Fruit fly (Drosophila melanogaster) whole organism, embryonic: ENCODE measurements around the gene CG13247.

Source experiments
- ATbp ChIP-seq: fragments of 200-800 bp; sonication (Bioruptor generic); optimal IDR thresholded peaks from 2 replicates; lab custom pipeline; 2017; ENCODE audit warnings: missing biosample characterization, mild to moderate bottlenecking, missing genetic modification characterization, missing genetic modification reagents
- Ada2b ChIP-seq: fragments of 200-800 bp; sonication (Bioruptor generic); IDR thresholded peaks from 2 replicates; pipeline ENCODE4 v1.3.6; 2022; ENCODE audit warnings: missing biosample characterization, missing genetic modification characterization
- Antp ChIP-seq: fragments of 200-800 bp; sonication (Bioruptor generic); optimal IDR thresholded peaks from 3 replicates; lab custom pipeline; 2016; ENCODE audit warnings: missing biosample characterization, missing genetic modification characterization
- Bdp1 ChIP-seq: fragments of 200-800 bp; sonication (Bioruptor generic); optimal IDR thresholded peaks from 3 replicates; lab custom pipeline; 2016; ENCODE audit warnings: missing biosample characterization, missing genetic modification characterization
- CG1024 ChIP-seq: fragments of 200-800 bp; sonication (Bioruptor generic); IDR thresholded peaks from 2 replicates; pipeline ENCODE4 v1.3.6; 2022; ENCODE audit warnings: missing biosample characterization, missing genetic modification characterization
- CG11504 ChIP-seq: fragments of 200-800 bp; sonication (Bioruptor generic); optimal IDR thresholded peaks from 3 replicates; lab custom pipeline; 2019; ENCODE audit warnings: missing biosample characterization, mild to moderate bottlenecking, missing genetic modification characterization, moderate library complexity
- CG11560 ChIP-seq: fragments of 200-800 bp; sonication (Bioruptor generic); IDR thresholded peaks from 3 replicates; pipeline ENCODE4 v1.3.6; 2022; ENCODE audit warnings: missing biosample characterization, missing genetic modification characterization
- CG11723 ChIP-seq: fragments of 200-800 bp; sonication (Bioruptor generic); optimal IDR thresholded peaks from 2 replicates; lab custom pipeline; 2017; ENCODE audit warnings: missing biosample characterization, mild to moderate bottlenecking, missing genetic modification characterization
- CG12299 ChIP-seq: fragments of 200-800 bp; sonication (Bioruptor generic); optimal IDR thresholded peaks from 2 replicates; lab custom pipeline; 2018; ENCODE audit warnings: missing biosample characterization, mild to moderate bottlenecking, missing genetic modification characterization
- CG14050 ChIP-seq: fragments of 200-800 bp; sonication (Bioruptor generic); IDR thresholded peaks from 3 replicates; pipeline ENCODE4 v1.3.6; 2022; ENCODE audit warnings: missing biosample characterization, missing genetic modification characterization
- CG15269 ChIP-seq: fragments of 200-800 bp; sonication (Bioruptor generic); optimal IDR thresholded peaks from 2 replicates; lab custom pipeline; 2018; ENCODE audit warnings: missing biosample characterization, mild to moderate bottlenecking, missing genetic modification characterization, moderate library complexity
- CG17359 ChIP-seq: fragments of 200-800 bp; sonication (Bioruptor generic); optimal IDR thresholded peaks from 3 replicates; lab custom pipeline; 2018; ENCODE audit warnings: missing biosample characterization, mild to moderate bottlenecking, missing genetic modification characterization, moderate library complexity
- CG18599 ChIP-seq: fragments of 200-800 bp; sonication (Bioruptor generic); optimal IDR thresholded peaks from 3 replicates; lab custom pipeline; 2017; ENCODE audit warnings: missing biosample characterization, missing genetic modification characterization, mild to moderate bottlenecking, moderate library complexity, missing genetic modification reagents
- CG18619 ChIP-seq: fragments of 200-800 bp; sonication (Bioruptor generic); optimal IDR thresholded peaks from 3 replicates; lab custom pipeline; 2017; ENCODE audit warnings: missing biosample characterization, mild to moderate bottlenecking, missing genetic modification characterization
- CG2120 ChIP-seq: fragments of 200-800 bp; sonication (Bioruptor generic); optimal IDR thresholded peaks from 3 replicates; lab custom pipeline; 2016; ENCODE audit warnings: missing biosample characterization, missing genetic modification characterization
- CG2129 ChIP-seq: fragments of 200-800 bp; sonication (Bioruptor generic); IDR thresholded peaks from 2 replicates; pipeline ENCODE4 v1.3.6; 2022; ENCODE audit warnings: missing biosample characterization, missing genetic modification characterization; ENCODE audit not compliant: partially characterized antibody
- CG30020 ChIP-seq: fragments of 200-800 bp; optimal IDR thresholded peaks from 2 replicates; lab custom pipeline; 2019; ENCODE audit warnings: missing biosample characterization, mild to moderate bottlenecking, missing genetic modification characterization, moderate library complexity
- CG42726 ChIP-seq: fragments of 200-800 bp; sonication (Bioruptor generic); IDR thresholded peaks from 2 replicates; pipeline ENCODE4 v1.3.6; 2022; ENCODE audit warnings: missing biosample characterization, missing genetic modification characterization; ENCODE audit not compliant: partially characterized antibody
- CG4617 ChIP-seq: fragments of 200-800 bp; sonication (Bioruptor generic); optimal IDR thresholded peaks from 3 replicates; lab custom pipeline; 2016; ENCODE audit warnings: missing biosample characterization, missing genetic modification characterization, borderline replicate concordance
- CG7745 ChIP-seq: fragments of 200-800 bp; sonication (Bioruptor generic); optimal IDR thresholded peaks from 2 replicates; lab custom pipeline; 2018; ENCODE audit warnings: missing biosample characterization, mild to moderate bottlenecking, missing genetic modification characterization, moderate library complexity
- CG8290 ChIP-seq, 3 experiments: fragments of 200-800 bp; sonication (Bioruptor generic); optimal IDR thresholded peaks; 2 replicates each; lab custom pipeline; 2016 to 2019; ENCODE audit warnings: missing biosample characterization in 3 of 3, missing genetic modification characterization in 3 of 3, mild to moderate bottlenecking in 2 of 3, moderate library complexity in 1 of 3
- CG8478 ChIP-seq: fragments of >200 bp; optimal IDR thresholded peaks from 2 replicates; lab custom pipeline; 2018
- E2f2 ChIP-seq: fragments of 200-800 bp; sonication (Bioruptor generic); IDR thresholded peaks from 2 replicates; pipeline ENCODE4 v1.3.6; 2022; ENCODE audit warnings: missing biosample characterization, missing genetic modification characterization
- Ets65A ChIP-seq: fragments of 200-800 bp; sonication (Bioruptor generic); peaks from one replicate; lab custom pipeline; 2016; ENCODE audit warnings: missing biosample characterization, missing genetic modification characterization
- Ets97D ChIP-seq: fragments of 200-800 bp; sonication (Bioruptor generic); optimal IDR thresholded peaks from 3 replicates; lab custom pipeline; 2016; ENCODE audit warnings: missing biosample characterization, missing genetic modification characterization
- Hey ChIP-seq: fragments of 200-800 bp; sonication (Bioruptor generic); optimal IDR thresholded peaks from 3 replicates; lab custom pipeline; 2018; ENCODE audit warnings: missing biosample characterization, mild to moderate bottlenecking, missing genetic modification characterization
- Mrtf ChIP-seq: fragments of 200-800 bp; sonication (Bioruptor generic); IDR thresholded peaks from 3 replicates; pipeline ENCODE4 v1.3.6; 2022; ENCODE audit warnings: missing biosample characterization, missing genetic modification characterization
- Optix ChIP-seq: fragments of 200-800 bp; sonication (Bioruptor generic); IDR thresholded peaks from 3 replicates; pipeline ENCODE4 v1.3.6; 2022; ENCODE audit warnings: missing biosample characterization, missing genetic modification characterization
- Poxn ChIP-seq: fragments of 200-800 bp; sonication (Bioruptor generic); IDR thresholded peaks from 2 replicates; pipeline ENCODE4 v1.3.6; 2022; ENCODE audit warnings: missing biosample characterization, missing genetic modification characterization
- Side ChIP-seq: fragments of 200-800 bp; sonication (Bioruptor generic); optimal IDR thresholded peaks from 2 replicates; lab custom pipeline; 2016; ENCODE audit warnings: missing biosample characterization, missing genetic modification characterization
- Sox100B ChIP-seq: fragments of 200-800 bp; sonication (Bioruptor generic); optimal IDR thresholded peaks from 3 replicates; lab custom pipeline; 2018; ENCODE audit warnings: missing biosample characterization, mild to moderate bottlenecking, missing genetic modification characterization
- TFAM ChIP-seq: fragments of 200-800 bp; sonication (Bioruptor generic); optimal IDR thresholded peaks from 2 replicates; lab custom pipeline; 2017; ENCODE audit warnings: missing biosample characterization, missing genetic modification characterization, inconsistent platforms
- Usf ChIP-seq: fragments of 200-800 bp; sonication (Bioruptor generic); optimal IDR thresholded peaks from 2 replicates; lab custom pipeline; 2017; ENCODE audit warnings: missing genotype, missing biosample characterization, missing genetic modification characterization
- corto ChIP-seq: fragments of 200-800 bp; sonication (Bioruptor generic); optimal IDR thresholded peaks from 2 replicates; lab custom pipeline; 2016; ENCODE audit warnings: missing biosample characterization, mild to moderate bottlenecking, missing genetic modification characterization, moderate library complexity
- da ChIP-seq: fragments of 200-800 bp; sonication (Bioruptor generic); optimal IDR thresholded peaks from 2 replicates; lab custom pipeline; 2016; ENCODE audit warnings: missing biosample characterization, missing genetic modification characterization
- fd3F ChIP-seq: fragments of 200-800 bp; sonication (Bioruptor generic); optimal IDR thresholded peaks from 2 replicates; lab custom pipeline; 2018; ENCODE audit warnings: missing biosample characterization, mild to moderate bottlenecking, missing genetic modification characterization, moderate library complexity
- gt ChIP-seq: fragments of 200-800 bp; sonication (Bioruptor generic); IDR thresholded peaks from 2 replicates; pipeline ENCODE4 v1.3.6; 2022; ENCODE audit warnings: missing biosample characterization, missing genetic modification characterization
- h ChIP-seq: fragments of >200 bp; optimal IDR thresholded peaks from 2 replicates; lab custom pipeline; 2017
- hbn ChIP-seq: fragments of 200-800 bp; sonication (Bioruptor generic); IDR thresholded peaks from 2 replicates; pipeline ENCODE4 v1.3.6; 2022; ENCODE audit warnings: missing biosample characterization, missing genetic modification characterization; ENCODE audit not compliant: partially characterized antibody
- oc ChIP-seq: fragments of 200-800 bp; sonication (Bioruptor generic); optimal IDR thresholded peaks from 2 replicates; lab custom pipeline; 2018; ENCODE audit warnings: missing biosample characterization, mild to moderate bottlenecking, missing genetic modification characterization, moderate library complexity
- onecut ChIP-seq: fragments of 200-800 bp; sonication (Bioruptor generic); IDR thresholded peaks from 2 replicates; pipeline ENCODE4 v1.3.6; 2022; ENCODE audit warnings: missing biosample characterization, missing genetic modification characterization
- otp ChIP-seq: fragments of 200-800 bp; sonication (Bioruptor generic); IDR thresholded peaks from 3 replicates; pipeline ENCODE4, ENCODE4 v1.3.6; 2022; ENCODE audit warnings: missing biosample characterization, missing genetic modification characterization
- phol ChIP-seq: fragments of 200-800 bp; sonication (Bioruptor generic); optimal IDR thresholded peaks from 3 replicates; lab custom pipeline; 2018; ENCODE audit warnings: missing biosample characterization, mild to moderate bottlenecking, missing genetic modification characterization, moderate library complexity
- ro ChIP-seq: fragments of 200-800 bp; sonication (Bioruptor generic); IDR thresholded peaks from 2 replicates; pipeline ENCODE4 v1.3.6; 2022; ENCODE audit warnings: missing biosample characterization, missing genetic modification characterization
- scrt ChIP-seq: fragments of 200-800 bp; sonication (Bioruptor generic); optimal IDR thresholded peaks from 2 replicates; lab custom pipeline; 2018; ENCODE audit warnings: missing biosample characterization, mild to moderate bottlenecking, missing genetic modification characterization, moderate library complexity
- sob ChIP-seq: fragments of 200-800 bp; sonication (Bioruptor generic); IDR thresholded peaks from 2 replicates; pipeline ENCODE4 v1.3.6; 2022; ENCODE audit warnings: missing biosample characterization, missing genetic modification characterization
- sr ChIP-seq: fragments of 200-800 bp; sonication (Bioruptor generic); IDR thresholded peaks from 3 replicates; pipeline ENCODE4 v1.3.6; 2022; ENCODE audit warnings: missing biosample characterization, missing genetic modification characterization
- ttk ChIP-seq: fragments of 200-800 bp; sonication (Bioruptor generic); IDR thresholded peaks from 2 replicates; pipeline ENCODE4 v2.1.2; 2022; ENCODE audit warnings: missing biosample characterization, missing genetic modification characterization
- usp ChIP-seq: fragments of >200 bp; optimal IDR thresholded peaks from 2 replicates; lab custom pipeline; 2017; ENCODE audit warnings: missing biosample characterization, missing genetic modification characterization
- wek ChIP-seq: fragments of 200-800 bp; sonication (Bioruptor generic); optimal IDR thresholded peaks from 3 replicates; lab custom pipeline; 2018; ENCODE audit warnings: missing biosample characterization, mild to moderate bottlenecking, missing genetic modification characterization, moderate library complexity
- z ChIP-seq: fragments of 200-800 bp; sonication (Bioruptor generic); IDR thresholded peaks from 3 replicates; pipeline ENCODE4 v1.3.6; 2022; ENCODE audit warnings: missing biosample characterization, missing genetic modification characterization

The CG13247 gene

dm6 chr3L:20388983-20389382 lies 18.9 kb downstream of the CG13247 start (continued):
- TF ChIP-seq Sox100B (GFP tag; lab: Kevin White, UChicago) (no peak), TFAM (GFP tag; lab: Kevin White, UChicago) (no peak), CG2129 (no peak), Mrtf (0 out of 3 replicates have a peak, but pooled peaks have one; percentile 36), CG11560 (tag; lab: Robert Waterston, UW) (no peak), usp (GFP tag; lab: Kevin White, UChicago) (no peak), CG15269 (tag; lab: Kevin White, UChicago) (peak; percentile 59), sr (GFP tag; lab: Robert Waterston, UW) (0 out of 3 replicates have a peak, but pooled peaks have one; percentile 35), Bdp1 (no peak), h (lab: Kevin White, UChicago) (no peak), CG4617 (GFP tag; lab: Kevin White, UChicago) (no peak), Optix (GFP tag; lab: Robert Waterston, UW) (no peak), scrt (no peak), Ada2b (GFP tag; lab: Robert Waterston, UW) (0 out of 2 replicates have a peak, but pooled peaks have one; percentile 30), oc (no peak), CG11504 (peak; percentile 43), sob (GFP tag; lab: Robert Waterston, UW) (peak; percentile 35; the same call in 1 of the 2 replicates), corto (no peak), CG42726 (GFP tag; lab: Robert Waterston, UW) (no peak), phol (tag; lab: Kevin White, UChicago) (no peak), CG11723 (GFP tag; lab: Kevin White, UChicago) (no peak), CG8290 (GFP tag; optimal IDR thresholded peaks at IDR 0.05; lab: Kevin White, UChicago) (no peak), CG8290 (tag; optimal IDR thresholded peaks at IDR 0.05; lab: Kevin White, UChicago) (peak in 1 of 2 experiments; percentile 85), CG2120 (GFP tag; lab: Kevin White, UChicago) (peak; percentile 76), CG12299 (tag; lab: Kevin White, UChicago) (no peak), Usf (GFP tag; lab: Kevin White, UChicago) (no peak), CG1024 (peak; percentile 3; the same call in 1 of the 2 replicates), z (GFP tag; lab: Robert Waterston, UW) (no peak), Poxn (GFP tag; lab: Robert Waterston, UW) (no peak), ATbp (no peak), Ets97D (GFP tag; lab: Kevin White, UChicago) (no peak), CG17359 (tag; lab: Kevin White, UChicago) (peak; percentile 43), Antp (GFP tag; lab: Kevin White, UChicago) (peak; percentile 59), CG7745 (tag; lab: Kevin White, UChicago) (no peak), gt (GFP tag; lab: Robert Waterston, UW) (no peak), onecut (GFP tag; lab: Robert Waterston, UW) (no peak), CG30020 (tag; lab: Kevin White, UChicago) (no peak), ro (GFP tag; lab: Robert Waterston, UW) (no peak), hbn (GFP tag; lab: Robert Waterston, UW) (no peak), fd3F (GFP tag; lab: Kevin White, UChicago) (peak; percentile 28), Ets65A (GFP tag; lab: Kevin White, UChicago) (peak; percentile 85), Hey (tag; lab: Kevin White, UChicago) (peak; percentile 21), da (no peak), Side (GFP tag; lab: Kevin White, UChicago) (peak; percentile 11), ttk (GFP tag; lab: Robert Waterston, UW) (0 out of 2 replicates have a peak, but pooled peaks have one; percentile 16), CG18599 (GFP tag; lab: Kevin White, UChicago) (peak; percentile 61), CG14050 (GFP tag; lab: Robert Waterston, UW) (no peak), otp (GFP tag; lab: Robert Waterston, UW) (no peak), CG8478 (lab: Kevin White, UChicago) (no peak), E2f2 (peak; percentile 22; the same call in 1 of the 2 replicates), wek (GFP tag; lab: Kevin White, UChicago) (no peak), CG18619 (GFP tag; lab: Kevin White, UChicago) (no peak)
